Worm (Caenorhabditis elegans) whole organism, late embryonic: ENCODE data around the gene srd-10.

ENCODE experiments used
- pax-1 ChIP-seq: fragments of 150-350 bp; optimal IDR thresholded peaks from 2 replicates; lab custom pipeline; 2014; ENCODE audit warnings: missing biosample characterization, missing genetic modification characterization
- ref-2 ChIP-seq: sonication (generic microtip); optimal IDR thresholded peaks from 2 replicates; lab custom pipeline; 2016; ENCODE audit warnings: missing genetic modification characterization, missing compliant biosample characterization
- sdc-2 ChIP-seq: sonication (generic microtip); optimal IDR thresholded peaks from 2 replicates; lab custom pipeline; 2016; ENCODE audit warnings: missing genotype, missing genetic modification characterization, missing compliant biosample characterization
- unc-55 ChIP-seq: sonication (generic microtip); optimal IDR thresholded peaks from 2 replicates; lab custom pipeline; 2017; ENCODE audit warnings: missing biosample characterization, missing genetic modification reagents, missing genetic modification characterization

- TF ChIP-seq pax-1 (tag; lab: Kevin White, UChicago) (no peak), sdc-2 (tag; lab: Kevin White, UChicago) (no peak), unc-55 (GFP tag; lab: Kevin White, UChicago) (no peak), ref-2 (tag; lab: Kevin White, UChicago) (no peak)
Measured at ce11 chrIV:13609755-13610154, 34.9 kb downstream of the srd-10 start, which contains the start of gene C08F11.13.
